Fruit fly (Drosophila melanogaster): ENCODE results near the gene CG4116.
A peak's percentile ranks its signal among the peaks of the same experiment; 100 is the strongest.

The CG4116 gene

DNA sequence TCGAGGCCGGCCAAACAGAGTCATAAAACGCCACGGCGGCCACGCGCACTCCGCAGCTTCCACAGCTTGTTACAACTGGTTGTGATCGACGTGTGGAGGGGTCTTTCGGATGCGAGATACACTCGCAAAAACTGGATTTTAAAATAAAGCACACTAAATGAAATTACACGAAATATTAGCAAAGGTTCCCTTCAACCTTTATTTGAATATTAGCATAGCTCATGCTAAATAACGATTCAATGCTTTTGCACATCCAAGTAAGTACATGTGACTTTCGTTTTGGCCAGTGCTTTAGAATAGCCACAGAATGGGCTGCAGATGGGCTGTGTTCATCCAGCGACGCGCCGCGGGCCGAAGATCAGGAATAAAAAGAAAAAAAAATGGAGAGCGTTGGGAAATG is 21.4 kb downstream of the CG4116 start (continued):
- TF ChIP-seq CG3281 (GFP tag; optimal IDR thresholded peaks at IDR 0.05) (no peak), Fer2 (tag; optimal IDR thresholded peaks at IDR 0.05) (no peak), crol (GFP tag; IDR thresholded peaks at IDR 0.05) (peak; percentile 31; the same call in 1 of the 2 replicates), CkIIα-i1 (GFP tag; IDR thresholded peaks at IDR 0.05) (no peak), CG12769 (tag; optimal IDR thresholded peaks at IDR 0.05) (peak; percentile 66), NC2α (GFP tag; optimal IDR thresholded peaks at IDR 0.05) (peak; percentile 65), CG1529 (GFP tag; optimal IDR thresholded peaks at IDR 0.05) (peak; percentile 61), Bteb2 (GFP tag; optimal IDR thresholded peaks at IDR 0.05) (peak; percentile 20), chif (GFP tag; optimal IDR thresholded peaks at IDR 0.05) (peak; percentile 82 to 85), CG1603 (tag; optimal IDR thresholded peaks at IDR 0.05) (peak; percentile 93), CG3065 (GFP tag; optimal IDR thresholded peaks at IDR 0.05) (peak; percentile 19), Spps (tag; optimal IDR thresholded peaks at IDR 0.05) (peak; percentile 77), CG32772 (GFP tag; IDR thresholded peaks at IDR 0.05) (peak; percentile 81), CG12299 (tag; optimal IDR thresholded peaks at IDR 0.05) (no peak), CG7786 (GFP tag; optimal IDR thresholded peaks at IDR 0.05) (peak; percentile 67), phol (tag; optimal IDR thresholded peaks at IDR 0.05) (peak; percentile 77), danr (GFP tag; IDR thresholded peaks at IDR 0.05) (peak; percentile 64; the same call in 1 of the 2 replicates), CG4707 (GFP tag; optimal IDR thresholded peaks at IDR 0.05) (peak; percentile 9), Bdp1 (GFP tag; optimal IDR thresholded peaks at IDR 0.05) (peak; percentile 58), CG14667 (GFP tag; IDR thresholded peaks at IDR 0.05) (peak; percentile 75), gfzf (GFP tag; optimal IDR thresholded peaks at IDR 0.05) (no peak), crp (GFP tag; optimal IDR thresholded peaks at IDR 0.05) (no peak), Dll (GFP tag; IDR thresholded peaks at IDR 0.05; ENCODE audit: partially characterized antibody) (no peak), z (GFP tag; IDR thresholded peaks at IDR 0.05) (no peak), CG3163 (GFP tag; optimal IDR thresholded peaks at IDR 0.05) (peak; percentile 32), CG12236 (GFP tag; optimal IDR thresholded peaks at IDR 0.05) (peak; percentile 60), mirr (GFP tag; optimal IDR thresholded peaks at IDR 0.05) (no peak), dysf (GFP tag; IDR thresholded peaks at IDR 0.05) (peak; percentile 72), pfk (GFP tag; optimal IDR thresholded peaks at IDR 0.05) (no peak), CG6175 (GFP tag; IDR thresholded peaks at IDR 0.05) (no peak), CoRest (tag; optimal IDR thresholded peaks at IDR 0.05) (peak; percentile 57), Atf-2 (GFP tag; optimal IDR thresholded peaks at IDR 0.05) (peak; percentile 59), Vsx1 (GFP tag; optimal IDR thresholded peaks at IDR 0.05) (peak; percentile 29), CG4282 (GFP tag; optimal IDR thresholded peaks at IDR 0.05) (no peak), CG4730 (GFP tag; IDR thresholded peaks at IDR 0.05) (peak; percentile 54), tin (GFP tag; optimal IDR thresholded peaks at IDR 0.05) (peak; percentile 71), Dref (GFP tag; IDR thresholded peaks at IDR 0.05) (no peak), CG10462 (GFP tag; optimal IDR thresholded peaks at IDR 0.05) (peak; percentile 31), sug (tag; optimal IDR thresholded peaks at IDR 0.05) (no peak), vvl (GFP tag; IDR thresholded peaks at IDR 0.05) (peak; percentile 85), hb (GFP tag; IDR thresholded peaks at IDR 0.05; ENCODE audit: partially characterized antibody) (no peak), fru (optimal IDR thresholded peaks at IDR 0.05) (no peak), ara (GFP tag; IDR thresholded peaks at IDR 0.05) (peak; percentile 88), CG12391 (tag; optimal IDR thresholded peaks at IDR 0.05) (peak; percentile 69), lbe (GFP tag; optimal IDR thresholded peaks at IDR 0.05) (peak; percentile 86)
